Fruit fly (Drosophila melanogaster): ENCODE measurements around the gene Sry-beta.

DNA sequence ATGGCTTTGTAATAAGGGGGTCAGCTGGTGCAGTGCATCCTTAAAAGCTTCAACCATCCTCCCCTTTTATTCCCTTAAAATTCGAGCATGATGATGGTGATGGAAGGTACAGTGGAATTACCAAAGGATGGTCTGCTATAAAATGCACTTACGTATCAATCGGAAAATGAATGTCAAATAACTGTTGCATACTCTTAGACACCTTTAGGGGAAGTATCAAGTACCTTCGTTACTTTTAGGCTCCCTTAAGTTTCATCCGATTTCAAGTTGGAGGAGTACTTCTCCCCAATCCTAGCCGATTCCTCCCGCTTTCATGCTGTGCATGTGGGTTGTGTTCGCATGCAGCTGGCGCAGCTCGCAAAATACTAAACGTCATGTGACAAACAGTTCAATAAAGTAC lies 30.7 kb downstream of the Sry-beta start:
- no peak for TF ChIP-seq bab1 (GFP tag; optimal IDR thresholded peaks at IDR 0.05)
- no peak for TF ChIP-seq cnc (optimal IDR thresholded peaks at IDR 0.05)
- no peak for TF ChIP-seq Hr96 (GFP tag; optimal IDR thresholded peaks at IDR 0.05)
